Fruit fly (Drosophila melanogaster) whole organism, embryonic: ENCODE data around the gene CG34293.
A peak's percentile ranks its signal among the peaks of the same experiment; 100 is the strongest.

ENCODE experiments used
- Aef1 ChIP-seq: fragments of 200-800 bp; sonication (Bioruptor generic); IDR thresholded peaks from 3 replicates; pipeline ENCODE4 v1.3.6; 2022; ENCODE audit warnings: missing biosample characterization, missing genetic modification characterization
- Blimp-1 ChIP-seq: fragments of 200-800 bp; sonication (Bioruptor generic); optimal IDR thresholded peaks from 3 replicates; lab custom pipeline; 2018; ENCODE audit warnings: missing biosample characterization, missing genetic modification characterization, mild to moderate bottlenecking, moderate library complexity, missing genetic modification reagents
- CG10267 ChIP-seq: fragments of 200-800 bp; sonication (Bioruptor generic); optimal IDR thresholded peaks from 2 replicates; lab custom pipeline; 2018; ENCODE audit warnings: missing biosample characterization, mild to moderate bottlenecking, missing genetic modification characterization, moderate library complexity
- CG10979 ChIP-seq: fragments of 200-800 bp; sonication (Bioruptor generic); optimal IDR thresholded peaks from 2 replicates; lab custom pipeline; 2018; ENCODE audit warnings: missing biosample characterization, mild to moderate bottlenecking, missing genetic modification characterization, moderate library complexity
- CG12391 ChIP-seq: fragments of 200-800 bp; sonication (Bioruptor generic); optimal IDR thresholded peaks from 3 replicates; lab custom pipeline; 2018; ENCODE audit warnings: missing biosample characterization, mild to moderate bottlenecking, missing genetic modification characterization, moderate library complexity
- CG13775 ChIP-seq: fragments of 200-800 bp; sonication (Bioruptor generic); optimal IDR thresholded peaks from 3 replicates; lab custom pipeline; 2017; ENCODE audit warnings: missing biosample characterization, mild to moderate bottlenecking, missing genetic modification characterization
- CG13894 ChIP-seq: fragments of 200-800 bp; sonication (Bioruptor generic); optimal IDR thresholded peaks from 3 replicates; lab custom pipeline; 2018; ENCODE audit warnings: missing biosample characterization, mild to moderate bottlenecking, missing genetic modification characterization, moderate library complexity
- CG14014 ChIP-seq: fragments of 200-800 bp; sonication (Bioruptor generic); IDR thresholded peaks from 2 replicates; pipeline ENCODE4 v1.3.6; 2022; ENCODE audit warnings: missing biosample characterization, missing genetic modification characterization
- CG15479 ChIP-seq: fragments of 200-800 bp; sonication (Bioruptor generic); optimal IDR thresholded peaks from 3 replicates; lab custom pipeline; 2019; ENCODE audit warnings: missing biosample characterization, mild to moderate bottlenecking, missing genetic modification characterization, moderate library complexity
- CG15601 ChIP-seq: fragments of 200-800 bp; sonication (Bioruptor generic); optimal IDR thresholded peaks from 3 replicates; lab custom pipeline; 2019; ENCODE audit warnings: missing biosample characterization, mild to moderate bottlenecking, missing genetic modification characterization, moderate library complexity
- CG17361 ChIP-seq: fragments of 200-800 bp; sonication (Bioruptor generic); IDR thresholded peaks from 3 replicates; pipeline ENCODE4 v1.3.6; 2022; ENCODE audit warnings: missing biosample characterization, missing genetic modification characterization
- CG17568 ChIP-seq: fragments of 200-800 bp; sonication (Bioruptor generic); optimal IDR thresholded peaks from 2 replicates; lab custom pipeline; 2018; ENCODE audit warnings: missing biosample characterization, mild to moderate bottlenecking, missing genetic modification characterization, moderate library complexity
- CG17829 ChIP-seq: fragments of 200-800 bp; optimal IDR thresholded peaks from 2 replicates; lab custom pipeline; 2019; ENCODE audit warnings: missing biosample characterization, mild to moderate bottlenecking, missing genetic modification characterization, moderate library complexity
- CG18262 ChIP-seq: fragments of 200-800 bp; optimal IDR thresholded peaks from 3 replicates; lab custom pipeline; 2019; ENCODE audit warnings: missing biosample characterization, mild to moderate bottlenecking, missing genetic modification characterization, moderate library complexity
- CG18764 ChIP-seq: fragments of 200-800 bp; sonication (Bioruptor generic); optimal IDR thresholded peaks from 3 replicates; lab custom pipeline; 2016; ENCODE audit warnings: missing biosample characterization, missing genetic modification characterization
- CG2889 ChIP-seq: fragments of 200-800 bp; sonication (Bioruptor generic); IDR thresholded peaks from 3 replicates; pipeline ENCODE4 v1.3.6; 2022; ENCODE audit warnings: missing biosample characterization, missing genetic modification characterization
- CG3995 ChIP-seq: fragments of 200-800 bp; sonication (Bioruptor generic); optimal IDR thresholded peaks from 3 replicates; lab custom pipeline; 2016; ENCODE audit warnings: missing biosample characterization, missing genetic modification characterization
- CG4820 ChIP-seq: fragments of 200-800 bp; sonication (Bioruptor generic); optimal IDR thresholded peaks from 3 replicates; lab custom pipeline; 2016; ENCODE audit warnings: missing biosample characterization, missing genetic modification characterization
- CG9727 ChIP-seq: fragments of 200-800 bp; sonication (Bioruptor generic); optimal IDR thresholded peaks from 3 replicates; lab custom pipeline; 2017; ENCODE audit warnings: missing biosample characterization, mild to moderate bottlenecking, missing genetic modification characterization
- Dip2 ChIP-seq: fragments of 200-800 bp; sonication (Bioruptor generic); IDR thresholded peaks from 2 replicates; pipeline ENCODE4 v1.3.6; 2022; ENCODE audit warnings: missing biosample characterization, missing genetic modification characterization
- Eip74EF ChIP-seq, 2 experiments: fragments of 200-800 bp in 1 of 2; fragments of >200 bp in 1 of 2; sonication (Bioruptor generic) in 1 of 2; optimal IDR thresholded peaks; 2 replicates each; lab custom pipeline; 2017 to 2019; ENCODE audit warnings: missing biosample characterization in 2 of 2, missing genetic modification characterization in 2 of 2, mild to moderate bottlenecking in 1 of 2, moderate library complexity in 1 of 2
- Fer2 ChIP-seq: fragments of 200-800 bp; sonication (Bioruptor generic); optimal IDR thresholded peaks from 2 replicates; lab custom pipeline; 2018; ENCODE audit warnings: missing biosample characterization, mild to moderate bottlenecking, missing genetic modification characterization, moderate library complexity
- Fer3 ChIP-seq: fragments of 200-800 bp; sonication (Bioruptor generic); optimal IDR thresholded peaks from 2 replicates; lab custom pipeline; 2018; ENCODE audit warnings: missing biosample characterization, mild to moderate bottlenecking, missing genetic modification characterization, moderate library complexity
- Gsc ChIP-seq: fragments of 200-800 bp; sonication (Bioruptor generic); IDR thresholded peaks from 2 replicates; pipeline ENCODE4 v1.3.6; 2022; ENCODE audit warnings: missing biosample characterization, missing genetic modification characterization
- HLH4C ChIP-seq: fragments of 200-800 bp; sonication (Bioruptor generic); IDR thresholded peaks from 3 replicates; pipeline ENCODE4 v1.3.6; 2022; ENCODE audit warnings: missing biosample characterization, missing genetic modification characterization; ENCODE audit not compliant: partially characterized antibody
- Hmx ChIP-seq: fragments of 200-800 bp; sonication (Bioruptor generic); optimal IDR thresholded peaks from 2 replicates; lab custom pipeline; 2016; ENCODE audit warnings: missing biosample characterization, missing genetic modification characterization
- Lhr ChIP-seq: fragments of 200-800 bp; sonication (Bioruptor generic); optimal IDR thresholded peaks from 3 replicates; lab custom pipeline; 2017; ENCODE audit warnings: mild to moderate bottlenecking, missing biosample characterization, missing genetic modification reagents, missing genetic modification characterization
- Mes4 ChIP-seq: fragments of 200-800 bp; sonication (Bioruptor generic); optimal IDR thresholded peaks from 2 replicates; lab custom pipeline; 2016; ENCODE audit warnings: missing biosample characterization, missing genetic modification characterization
- Mrtf ChIP-seq: fragments of 200-800 bp; sonication (Bioruptor generic); IDR thresholded peaks from 3 replicates; pipeline ENCODE4 v1.3.6; 2022; ENCODE audit warnings: missing biosample characterization, missing genetic modification characterization
- Myb ChIP-seq: fragments of 200-800 bp; sonication (Bioruptor generic); optimal IDR thresholded peaks from 2 replicates; lab custom pipeline; 2016; ENCODE audit warnings: missing biosample characterization, missing genetic modification characterization
- NFAT ChIP-seq: fragments of 200-800 bp; sonication (Bioruptor generic); IDR thresholded peaks from 2 replicates; pipeline ENCODE4 v1.3.6; 2022; ENCODE audit warnings: missing biosample characterization, missing genetic modification characterization
- NK7.1 ChIP-seq: fragments of 200-800 bp; sonication (Bioruptor generic); optimal IDR thresholded peaks from 3 replicates; lab custom pipeline; 2016; ENCODE audit warnings: missing biosample characterization, missing genetic modification characterization
- Nf-YA ChIP-seq: fragments of 200-800 bp; sonication (Bioruptor generic); IDR thresholded peaks from 2 replicates; pipeline ENCODE4 v1.3.6; 2022; ENCODE audit warnings: missing biosample characterization, missing genetic modification characterization
- Sox100B ChIP-seq: fragments of 200-800 bp; sonication (Bioruptor generic); optimal IDR thresholded peaks from 3 replicates; lab custom pipeline; 2018; ENCODE audit warnings: missing biosample characterization, mild to moderate bottlenecking, missing genetic modification characterization
- Ssrp ChIP-seq: fragments of 200-800 bp; sonication (Bioruptor generic); optimal IDR thresholded peaks from 2 replicates; lab custom pipeline; 2018; ENCODE audit warnings: missing biosample characterization, mild to moderate bottlenecking, missing genetic modification characterization, moderate library complexity
- ato ChIP-seq: fragments of 200-800 bp; sonication (Bioruptor generic); IDR thresholded peaks from 2 replicates; pipeline ENCODE4 v1.3.6; 2022; ENCODE audit warnings: missing biosample characterization, missing genetic modification characterization; ENCODE audit not compliant: partially characterized antibody
- caup ChIP-seq: fragments of 200-800 bp; sonication (Bioruptor generic); optimal IDR thresholded peaks from 3 replicates; lab custom pipeline; 2017; ENCODE audit warnings: missing biosample characterization, mild to moderate bottlenecking, missing genetic modification characterization, moderate library complexity; ENCODE audit not compliant: severe bottlenecking
- ci ChIP-seq: fragments of 200-800 bp; sonication (Bioruptor generic); IDR thresholded peaks from 3 replicates; pipeline ENCODE4 v1.3.6; 2022; ENCODE audit warnings: missing biosample characterization, missing genetic modification characterization
- dm ChIP-seq: fragments of 200-800 bp; sonication (Bioruptor generic); optimal IDR thresholded peaks from 3 replicates; lab custom pipeline; 2016; ENCODE audit warnings: missing biosample characterization, missing genetic modification characterization
- fd3F ChIP-seq: fragments of 200-800 bp; sonication (Bioruptor generic); optimal IDR thresholded peaks from 2 replicates; lab custom pipeline; 2018; ENCODE audit warnings: missing biosample characterization, mild to moderate bottlenecking, missing genetic modification characterization, moderate library complexity
- hth ChIP-seq: fragments of >200 bp; optimal IDR thresholded peaks from 2 replicates; lab custom pipeline; 2017; ENCODE audit warnings: inconsistent platforms
- nerfin-1 ChIP-seq: fragments of 200-800 bp; sonication (Bioruptor generic); optimal IDR thresholded peaks from 3 replicates; lab custom pipeline; 2019; ENCODE audit warnings: missing biosample characterization, mild to moderate bottlenecking, missing genetic modification characterization, moderate library complexity
- nmo ChIP-seq: fragments of 200-800 bp; sonication (Bioruptor generic); optimal IDR thresholded peaks from 2 replicates; lab custom pipeline; 2018; ENCODE audit warnings: missing biosample characterization, mild to moderate bottlenecking, missing genetic modification characterization, moderate library complexity
- otp ChIP-seq: fragments of 200-800 bp; sonication (Bioruptor generic); IDR thresholded peaks from 3 replicates; pipeline ENCODE4, ENCODE4 v1.3.6; 2022; ENCODE audit warnings: missing biosample characterization, missing genetic modification characterization
- seq ChIP-seq: fragments of 200-800 bp; sonication (Bioruptor generic); IDR thresholded peaks from 2 replicates; pipeline ENCODE4 v1.3.6; 2022; ENCODE audit warnings: missing biosample characterization, missing genetic modification characterization
- slbo ChIP-seq: fragments of 200-800 bp; sonication (Bioruptor generic); IDR thresholded peaks from 2 replicates; pipeline ENCODE4 v1.3.6; 2022; ENCODE audit warnings: missing biosample characterization, missing genetic modification characterization
- slp2 ChIP-seq: fragments of 200-800 bp; sonication (Bioruptor generic); optimal IDR thresholded peaks from 2 replicates; lab custom pipeline; 2016; ENCODE audit warnings: missing biosample characterization, missing genetic modification characterization
- zen ChIP-seq: fragments of 200-800 bp; sonication (Bioruptor generic); optimal IDR thresholded peaks from 3 replicates; lab custom pipeline; 2018; ENCODE audit warnings: missing biosample characterization, mild to moderate bottlenecking, missing genetic modification characterization, moderate library complexity
- zf30C ChIP-seq: fragments of 200-800 bp; sonication (Bioruptor generic); optimal IDR thresholded peaks from 3 replicates; lab custom pipeline; 2018; ENCODE audit warnings: missing biosample characterization, mild to moderate bottlenecking, missing genetic modification characterization

The CG34293 gene

DNA sequence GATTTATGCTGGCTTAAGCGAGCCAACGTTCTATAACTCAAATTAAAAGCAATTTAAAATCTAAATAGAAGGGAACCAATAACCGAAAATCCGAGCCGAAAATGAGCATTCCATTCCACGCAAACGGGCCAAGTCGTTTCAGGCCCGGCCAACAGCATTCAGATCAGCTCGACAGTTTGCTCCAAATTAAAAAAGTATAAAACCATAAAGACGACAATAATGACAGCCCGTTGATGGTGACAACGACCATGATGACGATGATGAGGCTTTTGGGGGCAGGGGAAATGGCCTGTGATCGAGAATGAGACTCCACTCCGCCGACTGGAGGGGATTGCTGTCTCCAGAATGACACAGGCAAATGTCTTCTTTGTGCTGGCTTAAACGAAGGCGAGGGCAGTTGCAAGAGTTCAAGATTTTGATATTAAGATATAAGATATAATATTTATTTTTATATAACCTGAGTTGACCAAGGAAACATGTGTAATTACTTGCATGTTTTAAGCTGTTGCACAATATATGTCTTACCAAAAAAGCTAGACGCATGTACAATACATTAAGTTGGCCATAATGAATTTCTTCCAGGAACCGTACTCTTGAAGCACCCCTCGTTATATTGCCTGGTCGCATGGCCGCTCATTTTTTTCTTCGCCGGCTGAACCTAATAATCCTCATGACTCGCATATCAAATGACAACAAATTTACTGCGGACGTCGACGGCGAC lies 39.5 kb upstream of the CG34293 start (continued):
- TF ChIP-seq Ssrp, result peak; percentile 5
- TF ChIP-seq CG18764, result no peak
- TF ChIP-seq CG10267 (tag; lab: Kevin White, UChicago), result peak; percentile 39
- no peak for TF ChIP-seq CG17568 (GFP tag; lab: Kevin White, UChicago)
- no peak for TF ChIP-seq Lhr (GFP tag; lab: Kevin White, UChicago)
- TF ChIP-seq Blimp-1 (GFP tag; lab: Kevin White, UChicago), result peak; percentile 43
- no peak for TF ChIP-seq Dip2 (GFP tag; lab: Robert Waterston, UW)
- TF ChIP-seq nmo (GFP tag; lab: Kevin White, UChicago), result peak; percentile 29
- TF ChIP-seq CG2889 (GFP tag; lab: Robert Waterston, UW), result no peak
- no peak for TF ChIP-seq ato (GFP tag; lab: Robert Waterston, UW)
- peak; percentile 30; the same call in 1 of the 2 replicates for TF ChIP-seq slbo (GFP tag; lab: Robert Waterston, UW)
- TF ChIP-seq zen (tag; lab: Kevin White, UChicago), result peak; percentile 33
- TF ChIP-seq CG14014, result no peak
- 0 out of 2 replicates have a peak, but pooled peaks have one; percentile 8 for TF ChIP-seq seq (GFP tag; lab: Robert Waterston, UW)
- no peak for TF ChIP-seq CG13894 (tag; lab: Kevin White, UChicago)
- no peak for TF ChIP-seq NK7.1
- TF ChIP-seq CG18262 (tag; lab: Kevin White, UChicago), result peak; percentile 66
- no peak for TF ChIP-seq Myb (GFP tag; lab: Kevin White, UChicago)
- TF ChIP-seq Hmx, result no peak
- no peak for TF ChIP-seq Aef1 (GFP tag; lab: Robert Waterston, UW)
- TF ChIP-seq CG13775 (GFP tag; lab: Kevin White, UChicago), result no peak
- TF ChIP-seq ci (GFP tag; lab: Robert Waterston, UW), result 0 out of 3 replicates have a peak, but pooled peaks have one; percentile 13
- TF ChIP-seq fd3F, result no peak
- no peak for TF ChIP-seq Nf-YA (GFP tag; lab: Robert Waterston, UW)
- TF ChIP-seq CG4820 (GFP tag; lab: Kevin White, UChicago), result peak; percentile 5
- no peak for TF ChIP-seq caup (GFP tag; lab: Kevin White, UChicago)
- TF ChIP-seq otp, result no peak
- TF ChIP-seq Mrtf (GFP tag; lab: Robert Waterston, UW), result no peak
- TF ChIP-seq Fer2, result no peak
- TF ChIP-seq CG3995 (GFP tag; lab: Kevin White, UChicago), result no peak
- TF ChIP-seq Eip74EF (GFP tag; optimal IDR thresholded peaks at IDR 0.05; lab: Kevin White, UChicago), result no peak
- TF ChIP-seq CG17361, result 0 out of 3 replicates have a peak, but pooled peaks have one; percentile 19
- no peak for TF ChIP-seq dm (GFP tag; lab: Kevin White, UChicago)
- no peak for TF ChIP-seq Fer3 (tag; lab: Kevin White, UChicago)
- no peak for TF ChIP-seq zf30C (GFP tag; lab: Kevin White, UChicago)
- TF ChIP-seq NFAT (GFP tag; lab: Robert Waterston, UW), result no peak
- TF ChIP-seq CG9727 (GFP tag; lab: Kevin White, UChicago), result peak; percentile 35
- TF ChIP-seq nerfin-1 (tag; lab: Kevin White, UChicago), result peak; percentile 22
- no peak for TF ChIP-seq HLH4C (GFP tag; lab: Robert Waterston, UW)
- no peak for TF ChIP-seq hth (lab: Kevin White, UChicago)
- no peak for TF ChIP-seq Mes4
- no peak for TF ChIP-seq CG15479 (GFP tag; lab: Kevin White, UChicago)
- no peak for TF ChIP-seq Gsc (GFP tag; lab: Robert Waterston, UW)
- peak; percentile 62 for TF ChIP-seq CG10979 (tag; lab: Kevin White, UChicago)
- peak; percentile 14 for TF ChIP-seq CG12391
- TF ChIP-seq CG17829 (tag; lab: Kevin White, UChicago), result peak; percentile 34
- no peak for TF ChIP-seq slp2 (GFP tag; lab: Kevin White, UChicago)
- TF ChIP-seq CG15601 (tag; lab: Kevin White, UChicago), result peak; percentile 9
- TF ChIP-seq Sox100B (GFP tag; lab: Kevin White, UChicago), result peak; percentile 33
